Worm (Caenorhabditis elegans): ENCODE measurements around the gene F42A9.3.

ce11 chrIV:8602877-8603276 lies 14.2 kb upstream of the F42A9.3 start, which contains the start of gene Y59H11AR.10:
- TF ChIP-seq pag-3 (tag; optimal IDR thresholded peaks at IDR 0.05; ENCODE audit: borderline replicate concordance, insufficient read depth) (no peak), aly-2 (tag; optimal IDR thresholded peaks at IDR 0.05) (no peak), ces-1 (GFP tag; optimal IDR thresholded peaks at IDR 0.05) (no peak), fkh-10 (GFP tag; optimal IDR thresholded peaks at IDR 0.05) (no peak), mep-1 (tag; optimal IDR thresholded peaks at IDR 0.05) (no peak)
